Worm (Caenorhabditis elegans) whole organism, young adult: Measurements from ENCODE around the gene col-20.

Experiments
- B0261.1 ChIP-seq: sonication (generic microtip); optimal IDR thresholded peaks from 2 replicates; lab custom pipeline; 2016; ENCODE audit warnings: mild to moderate bottlenecking, missing genetic modification characterization, moderate library complexity, missing compliant biosample characterization
- F39B2.1 ChIP-seq: fragments of 200-800 bp; sonication (Bioruptor generic); IDR thresholded peaks from 2 replicates; pipeline ENCODE4 v1.3.6; 2022; ENCODE audit warnings: missing genetic modification reagents, missing genetic modification characterization, missing compliant biosample characterization
- ama-1 ChIP-seq, 3 experiments: fragments of 150-350 bp in 1 of 3; sonication (generic microtip) in 2 of 3; optimal IDR thresholded peaks; 2 replicates each; lab custom pipeline; 2014 to 2018; ENCODE audit warnings: missing biosample characterization in 2 of 3, missing genetic modification characterization in 2 of 3, missing genetic modification reagents in 2 of 3
- ceh-40 ChIP-seq: fragments of 200-800 bp; sonication (Bioruptor generic); IDR thresholded peaks from 2 replicates; pipeline ENCODE4 v1.3.6; 2022; ENCODE audit warnings: missing genetic modification characterization, missing compliant biosample characterization
- dpl-1 ChIP-seq: fragments of 150-350 bp; optimal IDR thresholded peaks from 2 replicates; lab custom pipeline; 2014; ENCODE audit warnings: missing biosample characterization, missing genetic modification reagents, missing genetic modification characterization
- egl-18 ChIP-seq: fragments of 200-800 bp; sonication (Bioruptor generic); IDR thresholded peaks from 2 replicates; pipeline ENCODE4 v1.3.6; 2022; ENCODE audit warnings: missing genetic modification reagents, missing genetic modification characterization, missing compliant biosample characterization
- nhr-90 ChIP-seq: sonication (generic microtip); optimal IDR thresholded peaks from 2 replicates; lab custom pipeline; 2016; ENCODE audit warnings: missing genotype, mild to moderate bottlenecking, missing genetic modification characterization, missing compliant biosample characterization
- snpc-1.3 ChIP-seq: sonication (generic microtip); optimal IDR thresholded peaks from 2 replicates; lab custom pipeline; 2017; ENCODE audit warnings: missing genetic modification characterization, mild to moderate bottlenecking, missing compliant biosample characterization, antibody characterized with exemption, moderate library complexity, missing genotype, missing genetic modification reagents; ENCODE audit not compliant: insufficient read depth
- snpc-4 ChIP-seq, 5 experiments: fragments of 150-350 bp in 1 of 5; sonication (generic microtip) in 4 of 5; optimal IDR thresholded peaks; 2 replicates each; lab custom pipeline; 2014 to 2018; ENCODE audit warnings: missing genetic modification characterization in 5 of 5, missing biosample characterization in 3 of 5, antibody characterized with exemption in 2 of 5, mild to moderate bottlenecking in 2 of 5, missing compliant biosample characterization in 2 of 5, missing genotype in 2 of 5, moderate library complexity in 2 of 5, missing genetic modification reagents in 1 of 5
- sptf-2 ChIP-seq: fragments of 200-800 bp; sonication (Bioruptor generic); optimal IDR thresholded peaks from 2 replicates; lab custom pipeline; 2018; ENCODE audit warnings: mild to moderate bottlenecking, missing genetic modification characterization, missing compliant biosample characterization

DNA sequence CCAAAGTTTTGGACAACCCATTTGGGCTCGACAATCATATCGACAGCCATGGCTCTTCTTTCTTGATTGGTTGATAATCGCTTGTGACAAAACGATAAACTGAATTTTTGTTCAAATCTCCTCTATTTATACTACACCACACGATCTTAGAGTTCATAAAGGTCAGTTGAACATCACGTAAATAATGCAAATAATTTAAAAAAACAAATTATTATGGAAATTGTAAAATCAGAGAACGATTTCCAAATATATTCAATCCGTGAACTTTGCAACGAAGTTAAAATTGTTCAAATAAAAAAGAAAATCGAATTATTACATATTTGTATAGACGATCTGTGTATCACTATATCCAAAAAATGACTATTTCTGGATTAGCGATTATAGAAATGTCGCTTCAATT is 7.2 kb downstream of the col-20 start, which contains the start of the genes mpst-4 and F11G11.14:
- no peak for TF ChIP-seq F39B2.1
- no peak for TF ChIP-seq egl-18
- no peak for TF ChIP-seq B0261.1 (tag; lab: Kevin White, UChicago)
- no peak for TF ChIP-seq sptf-2 (GFP tag; lab: Kevin White, UChicago)
- TF ChIP-seq ama-1 (optimal IDR thresholded peaks at IDR 0.05; lab: Kevin White, UChicago): no peak
- TF ChIP-seq ama-1 (GFP tag; optimal IDR thresholded peaks at IDR 0.05; lab: Kevin White, UChicago): no peak
- TF ChIP-seq dpl-1 (GFP tag; lab: Kevin White, UChicago): no peak
- TF ChIP-seq nhr-90 (tag; lab: Kevin White, UChicago): no peak
- TF ChIP-seq snpc-4 (GFP tag; optimal IDR thresholded peaks at IDR 0.05; lab: Kevin White, UChicago): no peak
- no peak for TF ChIP-seq snpc-4 (tag; optimal IDR thresholded peaks at IDR 0.05; lab: Kevin White, UChicago)
- TF ChIP-seq ceh-40 (GFP tag; lab: Robert Waterston, UW): no peak
- TF ChIP-seq snpc-1.3 (tag; lab: Kevin White, UChicago): no peak
